Worm (Caenorhabditis elegans) whole organism, young adult: ENCODE measurements around the gene F15B9.6.

ENCODE experiments used
- Y56A3A.18 ChIP-seq: fragments of 200-800 bp; sonication (Bioruptor generic); IDR thresholded peaks from 2 replicates; pipeline ENCODE4 v1.3.6; 2022; ENCODE audit warnings: missing genetic modification reagents, missing genetic modification characterization, missing compliant biosample characterization
- ama-1 ChIP-seq, 3 experiments: fragments of 150-350 bp in 1 of 3; sonication (generic microtip) in 2 of 3; optimal IDR thresholded peaks; 2 replicates each; lab custom pipeline; 2014 to 2018; ENCODE audit warnings: missing biosample characterization in 2 of 3, missing genetic modification characterization in 2 of 3, missing genetic modification reagents in 2 of 3
- dpl-1 ChIP-seq: fragments of 150-350 bp; optimal IDR thresholded peaks from 2 replicates; lab custom pipeline; 2014; ENCODE audit warnings: missing biosample characterization, missing genetic modification reagents, missing genetic modification characterization
- egrh-3 ChIP-seq: fragments of 200-800 bp; sonication (Bioruptor generic); IDR thresholded peaks from 2 replicates; pipeline ENCODE4 v1.3.6; 2022; ENCODE audit warnings: missing genetic modification reagents, missing genetic modification characterization, missing compliant biosample characterization
- sea-2 ChIP-seq: fragments of 200-800 bp; sonication (Bioruptor generic); IDR thresholded peaks from 2 replicates; pipeline ENCODE4 v1.3.6; 2022; ENCODE audit warnings: missing genetic modification characterization, missing compliant biosample characterization
- snpc-4 ChIP-seq, 5 experiments: fragments of 150-350 bp in 1 of 5; sonication (generic microtip) in 4 of 5; optimal IDR thresholded peaks; 2 replicates each; lab custom pipeline; 2014 to 2018; ENCODE audit warnings: missing genetic modification characterization in 5 of 5, missing biosample characterization in 3 of 5, antibody characterized with exemption in 2 of 5, mild to moderate bottlenecking in 2 of 5, missing compliant biosample characterization in 2 of 5, missing genotype in 2 of 5, moderate library complexity in 2 of 5, missing genetic modification reagents in 1 of 5
- zfh-2 ChIP-seq: fragments of 200-800 bp; sonication (Bioruptor generic); conservative IDR thresholded peaks from 2 replicates; pipeline ENCODE4 v1.3.6; 2022; ENCODE audit warnings: missing genetic modification reagents, missing genetic modification characterization, missing compliant biosample characterization
- ztf-6 ChIP-seq: fragments of 200-800 bp; sonication (Bioruptor generic); IDR thresholded peaks from 2 replicates; pipeline ENCODE4 v1.3.6; 2022; ENCODE audit warnings: missing genetic modification reagents, missing genetic modification characterization, missing compliant biosample characterization

ce11 chrV:13020014-13020413 is 6.1 kb downstream of the F15B9.6 start:
- no peak for TF ChIP-seq egrh-3 (GFP tag; lab: Robert Waterston, UW)
- no peak for TF ChIP-seq snpc-4 (GFP tag; optimal IDR thresholded peaks at IDR 0.05; lab: Kevin White, UChicago)
- TF ChIP-seq snpc-4 (tag; optimal IDR thresholded peaks at IDR 0.05; lab: Kevin White, UChicago): no peak
- TF ChIP-seq dpl-1 (GFP tag; lab: Kevin White, UChicago): no peak
- no peak for TF ChIP-seq zfh-2 (GFP tag; lab: Robert Waterston, UW)
- TF ChIP-seq ama-1 (optimal IDR thresholded peaks at IDR 0.05; lab: Kevin White, UChicago): no peak
- TF ChIP-seq ama-1 (GFP tag; optimal IDR thresholded peaks at IDR 0.05; lab: Kevin White, UChicago): no peak
- no peak for TF ChIP-seq Y56A3A.18 (GFP tag; lab: Robert Waterston, UW)
- TF ChIP-seq ztf-6: no peak
- no peak for TF ChIP-seq sea-2 (GFP tag; lab: Robert Waterston, UW)
